Fruit fly (Drosophila melanogaster): ENCODE results near the gene Fdx2.
A peak's percentile ranks its signal among the peaks of the same experiment; 100 is the strongest.

Gene Fdx2

DNA sequence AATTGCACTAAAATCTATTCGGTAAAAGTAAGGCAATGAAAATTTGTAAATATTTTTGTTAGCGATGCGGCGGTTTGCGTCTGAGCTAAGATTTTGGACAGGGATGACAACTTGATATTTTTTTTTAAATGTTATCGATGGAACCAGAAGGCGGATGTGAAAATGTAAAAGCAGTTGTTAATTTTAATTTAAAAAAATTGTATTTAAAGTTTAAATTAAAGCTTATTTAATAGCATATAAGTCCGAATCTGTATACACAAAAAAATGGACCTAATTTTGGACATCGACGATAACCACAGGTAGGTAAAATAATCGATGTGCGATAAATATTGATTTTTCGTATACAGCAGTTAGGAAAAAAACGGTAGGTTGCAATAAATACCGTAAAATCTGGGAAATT is 29.9 kb upstream of the Fdx2 start, which contains the start of the genes CG11586 and VhaM9.7-a (continued):
- TF ChIP-seq h (optimal IDR thresholded peaks at IDR 0.05), result no peak
- TF ChIP-seq fd96Cb (tag; optimal IDR thresholded peaks at IDR 0.05), result no peak
- TF ChIP-seq CG12769 (tag; optimal IDR thresholded peaks at IDR 0.05), result no peak

DNA sequence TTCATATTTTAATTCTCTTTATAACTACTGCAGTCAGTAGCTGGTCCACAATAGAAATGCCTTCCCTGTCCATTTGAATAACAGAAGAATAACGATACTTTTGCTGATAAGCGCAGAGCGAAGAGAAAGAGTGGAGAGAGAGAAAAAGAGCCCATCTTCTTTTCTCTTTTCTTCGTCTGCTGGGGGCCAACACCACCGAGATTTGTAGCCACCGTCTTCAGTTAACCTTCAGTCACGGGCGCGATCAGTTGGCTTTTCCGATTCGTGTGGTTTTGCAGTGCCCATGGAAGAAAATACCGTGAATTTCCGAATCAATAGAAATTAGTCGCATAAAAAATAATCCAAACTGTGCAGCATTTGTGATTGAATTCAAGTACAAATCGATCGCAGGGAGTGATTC is 28.8 kb upstream of the Fdx2 start, which contains the start of gene CG1273:
Gene CG1273, plus strand, starts transcription at position 218 of the 400 bp plus-strand sequence.
- TF ChIP-seq CG34422 (GFP tag; IDR thresholded peaks at IDR 0.05) (no peak), CG12071 (GFP tag; optimal IDR thresholded peaks at IDR 0.05) (no peak), otp (GFP tag; IDR thresholded peaks at IDR 0.05) (no peak), CG4404 (GFP tag; IDR thresholded peaks at IDR 0.05) (no peak), PHDP (tag; optimal IDR thresholded peaks at IDR 0.05) (no peak), eve (GFP tag; optimal IDR thresholded peaks at IDR 0.05) (no peak), toy (GFP tag; IDR thresholded peaks at IDR 0.05) (no peak), Doc2 (GFP tag; IDR thresholded peaks at IDR 0.05) (no peak), Opbp (GFP tag; IDR thresholded peaks at IDR 0.05; ENCODE audit: partially characterized antibody) (0 out of 3 replicates have a peak, but pooled peaks have one; percentile 36), Optix (GFP tag; IDR thresholded peaks at IDR 0.05) (no peak), bbx (GFP tag; IDR thresholded peaks at IDR 0.05; ENCODE audit: partially characterized antibody) (peak; percentile 15; the same call in 1 of the 2 replicates), CG18599 (GFP tag; optimal IDR thresholded peaks at IDR 0.05) (no peak), CG10462 (GFP tag; optimal IDR thresholded peaks at IDR 0.05) (peak; percentile 27), ap (GFP tag; IDR thresholded peaks at IDR 0.05) (no peak), chm (GFP tag; IDR thresholded peaks at IDR 0.05) (peak; percentile 46; the same call in 1 of the 2 replicates), Jarid2 (GFP tag; optimal IDR thresholded peaks at IDR 0.05) (peak; percentile 28), fru (optimal IDR thresholded peaks at IDR 0.05) (no peak), CG15601 (tag; optimal IDR thresholded peaks at IDR 0.05) (no peak), CG11696 (GFP tag; IDR thresholded peaks at IDR 0.05) (no peak), dpn (GFP tag; optimal IDR thresholded peaks at IDR 0.05) (no peak), CG8478 (optimal IDR thresholded peaks at IDR 0.05) (no peak), knrl (GFP tag; IDR thresholded peaks at IDR 0.05; ENCODE audit: partially characterized antibody) (peak; percentile 23; the same call in 1 of the 3 replicates), H2.0 (GFP tag; IDR thresholded peaks at IDR 0.05) (no peak), jumu (GFP tag; optimal IDR thresholded peaks at IDR 0.05) (no peak), al (GFP tag; IDR thresholded peaks at IDR 0.05) (no peak), Hr51 (GFP tag; optimal IDR thresholded peaks at IDR 0.05) (no peak), Bgb (GFP tag; IDR thresholded peaks at IDR 0.05; ENCODE audit: partially characterized antibody) (no peak), oc (tag; optimal IDR thresholded peaks at IDR 0.05) (peak; percentile 55), fu2 (GFP tag; optimal IDR thresholded peaks at IDR 0.05) (no peak), CG3163 (GFP tag; optimal IDR thresholded peaks at IDR 0.05) (peak; percentile 67), jigr1 (GFP tag; IDR thresholded peaks at IDR 0.05) (no peak), NC2α (GFP tag; optimal IDR thresholded peaks at IDR 0.05) (no peak), pnt (GFP tag; optimal IDR thresholded peaks at IDR 0.05) (no peak), CG4617 (GFP tag; optimal IDR thresholded peaks at IDR 0.05; ENCODE audit: borderline replicate concordance) (no peak), kah (GFP tag; optimal IDR thresholded peaks at IDR 0.05) (no peak), Atf3 (GFP tag; optimal IDR thresholded peaks at IDR 0.05) (no peak), gro (GFP tag; optimal IDR thresholded peaks at IDR 0.05) (no peak), CG4282 (GFP tag; optimal IDR thresholded peaks at IDR 0.05) (no peak), Meics (GFP tag; optimal IDR thresholded peaks at IDR 0.05) (no peak), CG11560 (tag; IDR thresholded peaks at IDR 0.05) (no peak), ara (GFP tag; IDR thresholded peaks at IDR 0.05) (peak; percentile 48; the same call in 1 of the 2 replicates), Kr (GFP tag; optimal IDR thresholded peaks at IDR 0.05) (no peak), CG16779 (GFP tag; IDR thresholded peaks at IDR 0.05) (no peak), Blimp-1 (GFP tag; optimal IDR thresholded peaks at IDR 0.05) (peak; percentile 76), lov (optimal IDR thresholded peaks at IDR 0.05) (no peak), lov (GFP tag; IDR thresholded peaks at IDR 0.05) (no peak), CG6791 (GFP tag; IDR thresholded peaks at IDR 0.05; ENCODE audit: partially characterized antibody) (peak; percentile 47; the same call in 1 of the 3 replicates), sug (tag; optimal IDR thresholded peaks at IDR 0.05) (peak; percentile 16)
